Fruit fly (Drosophila melanogaster) whole organism, embryonic: Measurements from ENCODE around the gene Takl1.

Source experiments
- Bgb ChIP-seq: fragments of 200-800 bp; sonication (Bioruptor generic); IDR thresholded peaks from 2 replicates; pipeline ENCODE4 v1.3.6; 2022; ENCODE audit warnings: missing biosample characterization, missing genetic modification characterization; ENCODE audit not compliant: partially characterized antibody
- Blimp-1 ChIP-seq: fragments of 200-800 bp; sonication (Bioruptor generic); optimal IDR thresholded peaks from 3 replicates; lab custom pipeline; 2018; ENCODE audit warnings: missing biosample characterization, missing genetic modification characterization, mild to moderate bottlenecking, moderate library complexity, missing genetic modification reagents
- C15 ChIP-seq: fragments of 200-800 bp; sonication (Bioruptor generic); IDR thresholded peaks from 3 replicates; pipeline ENCODE4 v1.3.6; 2022; ENCODE audit warnings: missing biosample characterization, missing genetic modification characterization
- CG12155 ChIP-seq: fragments of 200-800 bp; sonication (Bioruptor generic); optimal IDR thresholded peaks from 3 replicates; lab custom pipeline; 2016; ENCODE audit warnings: missing biosample characterization, missing genetic modification characterization
- CG12299 ChIP-seq: fragments of 200-800 bp; sonication (Bioruptor generic); optimal IDR thresholded peaks from 2 replicates; lab custom pipeline; 2018; ENCODE audit warnings: missing biosample characterization, mild to moderate bottlenecking, missing genetic modification characterization
- CG14050 ChIP-seq: fragments of 200-800 bp; sonication (Bioruptor generic); IDR thresholded peaks from 3 replicates; pipeline ENCODE4 v1.3.6; 2022; ENCODE audit warnings: missing biosample characterization, missing genetic modification characterization
- CG14710 ChIP-seq: fragments of 200-800 bp; sonication (Bioruptor generic); optimal IDR thresholded peaks from 3 replicates; lab custom pipeline; 2019; ENCODE audit warnings: missing biosample characterization, mild to moderate bottlenecking, missing genetic modification characterization, moderate library complexity
- CG17359 ChIP-seq: fragments of 200-800 bp; sonication (Bioruptor generic); optimal IDR thresholded peaks from 3 replicates; lab custom pipeline; 2018; ENCODE audit warnings: missing biosample characterization, mild to moderate bottlenecking, missing genetic modification characterization, moderate library complexity
- CG2116 ChIP-seq: fragments of 200-800 bp; sonication (Bioruptor generic); optimal IDR thresholded peaks from 3 replicates; lab custom pipeline; 2018; ENCODE audit warnings: missing biosample characterization, mild to moderate bottlenecking, missing genetic modification characterization
- CG2129 ChIP-seq: fragments of 200-800 bp; sonication (Bioruptor generic); IDR thresholded peaks from 2 replicates; pipeline ENCODE4 v1.3.6; 2022; ENCODE audit warnings: missing biosample characterization, missing genetic modification characterization; ENCODE audit not compliant: partially characterized antibody
- CG34224 ChIP-seq: fragments of 200-800 bp; sonication (Bioruptor generic); IDR thresholded peaks from 3 replicates; pipeline ENCODE4 v1.3.6; 2022; ENCODE audit warnings: missing biosample characterization, missing genetic modification characterization; ENCODE audit not compliant: partially characterized antibody
- CG4707 ChIP-seq: fragments of 200-800 bp; sonication (Bioruptor generic); optimal IDR thresholded peaks from 2 replicates; lab custom pipeline; 2018; ENCODE audit warnings: missing biosample characterization, mild to moderate bottlenecking, missing genetic modification characterization, moderate library complexity
- CG6272 ChIP-seq: fragments of 200-800 bp; sonication (Bioruptor generic); IDR thresholded peaks from 2 replicates; pipeline ENCODE4 v1.3.6; 2022; ENCODE audit warnings: missing biosample characterization, missing genetic modification characterization
- CG6791 ChIP-seq: fragments of 200-800 bp; sonication (Bioruptor generic); IDR thresholded peaks from 3 replicates; pipeline ENCODE4 v1.3.6; 2022; ENCODE audit warnings: missing biosample characterization, missing genetic modification characterization; ENCODE audit not compliant: partially characterized antibody
- CG7372 ChIP-seq: fragments of 200-800 bp; sonication (Bioruptor generic); IDR thresholded peaks from 2 replicates; pipeline ENCODE4 v1.3.6; 2022; ENCODE audit warnings: missing biosample characterization, missing genetic modification characterization
- CG7963 ChIP-seq: fragments of 200-800 bp; sonication (Bioruptor generic); IDR thresholded peaks from 3 replicates; pipeline ENCODE4 v1.3.6; 2022; ENCODE audit warnings: missing biosample characterization, missing genetic modification characterization; ENCODE audit not compliant: partially characterized antibody
- CG8281 ChIP-seq: fragments of 200-800 bp; sonication (Bioruptor generic); optimal IDR thresholded peaks from 2 replicates; lab custom pipeline; 2018; ENCODE audit warnings: missing biosample characterization, mild to moderate bottlenecking, missing genetic modification characterization, moderate library complexity
- CG9797 ChIP-seq: fragments of 200-800 bp; sonication (Bioruptor generic); optimal IDR thresholded peaks from 3 replicates; lab custom pipeline; 2018; ENCODE audit warnings: missing biosample characterization, mild to moderate bottlenecking, missing genetic modification characterization
- Dll ChIP-seq: fragments of 200-800 bp; sonication (Bioruptor generic); IDR thresholded peaks from 4 replicates; pipeline ENCODE4 v1.3.6; 2022; ENCODE audit warnings: missing biosample characterization, missing genetic modification characterization; ENCODE audit not compliant: partially characterized antibody
- E2f1 ChIP-seq: fragments of 200-800 bp; sonication (Bioruptor generic); IDR thresholded peaks from 2 replicates; pipeline ENCODE4 v1.3.6; 2022; ENCODE audit warnings: missing biosample characterization, missing genetic modification characterization
- Ets65A ChIP-seq: fragments of 200-800 bp; sonication (Bioruptor generic); peaks from one replicate; lab custom pipeline; 2016; ENCODE audit warnings: missing biosample characterization, missing genetic modification characterization
- HmgD ChIP-seq: fragments of 200-800 bp; sonication (Bioruptor generic); optimal IDR thresholded peaks from 3 replicates; lab custom pipeline; 2016; ENCODE audit warnings: missing biosample characterization, missing genetic modification characterization
- Oaz ChIP-seq: fragments of 200-800 bp; sonication (Bioruptor generic); IDR thresholded peaks from 2 replicates; pipeline ENCODE4 v1.3.6; 2022; ENCODE audit warnings: missing biosample characterization, missing genetic modification characterization
- Rx ChIP-seq: fragments of 200-800 bp; sonication (Bioruptor generic); IDR thresholded peaks from 2 replicates; pipeline ENCODE4 v1.3.6; 2022; ENCODE audit warnings: missing biosample characterization, missing genetic modification characterization
- Sin3A ChIP-seq: fragments of >200 bp; optimal IDR thresholded peaks from 2 replicates; lab custom pipeline; 2018
- Sry-β ChIP-seq: fragments of 200-800 bp; sonication (Bioruptor generic); optimal IDR thresholded peaks from 2 replicates; lab custom pipeline; 2018; ENCODE audit warnings: missing biosample characterization, mild to moderate bottlenecking, missing genetic modification characterization, moderate library complexity
- Ssrp ChIP-seq: fragments of 200-800 bp; sonication (Bioruptor generic); optimal IDR thresholded peaks from 2 replicates; lab custom pipeline; 2018; ENCODE audit warnings: missing biosample characterization, mild to moderate bottlenecking, missing genetic modification characterization, moderate library complexity
- YL-1 ChIP-seq: fragments of 200-800 bp; sonication (Bioruptor generic); optimal IDR thresholded peaks from 3 replicates; lab custom pipeline; 2017; ENCODE audit warnings: missing biosample characterization, mild to moderate bottlenecking, missing genetic modification characterization
- ato ChIP-seq: fragments of 200-800 bp; sonication (Bioruptor generic); IDR thresholded peaks from 2 replicates; pipeline ENCODE4 v1.3.6; 2022; ENCODE audit warnings: missing biosample characterization, missing genetic modification characterization; ENCODE audit not compliant: partially characterized antibody
- bbx ChIP-seq: fragments of 200-800 bp; sonication (Bioruptor generic); IDR thresholded peaks from 2 replicates; pipeline ENCODE4 v1.3.6; 2022; ENCODE audit warnings: missing biosample characterization, missing genetic modification characterization; ENCODE audit not compliant: partially characterized antibody
- bigmax ChIP-seq: fragments of 200-800 bp; sonication (Bioruptor generic); optimal IDR thresholded peaks from 2 replicates; lab custom pipeline; 2018; ENCODE audit warnings: missing biosample characterization, mild to moderate bottlenecking, missing genetic modification characterization
- crp ChIP-seq, 2 experiments: fragments of 200-800 bp; sonication (Bioruptor generic); optimal IDR thresholded peaks; 2 replicates in 1 of 2; 3 replicates in 1 of 2; lab custom pipeline; 2017; ENCODE audit warnings: missing biosample characterization in 2 of 2, missing genetic modification characterization in 2 of 2, mild to moderate bottlenecking in 1 of 2, moderate library complexity in 1 of 2
- eyg ChIP-seq: fragments of 200-800 bp; sonication (Bioruptor generic); optimal IDR thresholded peaks from 3 replicates; lab custom pipeline; 2016; ENCODE audit warnings: missing biosample characterization, missing genetic modification characterization
- gfzf ChIP-seq: fragments of 200-800 bp; sonication (Bioruptor generic); optimal IDR thresholded peaks from 2 replicates; lab custom pipeline; 2016; ENCODE audit warnings: missing biosample characterization, mild to moderate bottlenecking, missing genetic modification characterization, moderate library complexity
- gro ChIP-seq: fragments of 200-800 bp; sonication (Bioruptor generic); optimal IDR thresholded peaks from 2 replicates; lab custom pipeline; 2016; ENCODE audit warnings: missing biosample characterization, missing genetic modification characterization
- hb ChIP-seq: fragments of 200-800 bp; sonication (Bioruptor generic); IDR thresholded peaks from 3 replicates; pipeline ENCODE4 v1.3.6; 2022; ENCODE audit warnings: missing biosample characterization, missing genetic modification characterization; ENCODE audit not compliant: partially characterized antibody
- jing ChIP-seq: fragments of 200-800 bp; sonication (Bioruptor generic); optimal IDR thresholded peaks from 2 replicates; lab custom pipeline; 2018; ENCODE audit warnings: missing biosample characterization, mild to moderate bottlenecking, missing genetic modification characterization
- ken ChIP-seq: fragments of 200-800 bp; sonication (Bioruptor generic); IDR thresholded peaks from 3 replicates; pipeline ENCODE4 v1.3.6; 2022; ENCODE audit warnings: missing biosample characterization, missing genetic modification characterization
- p53 ChIP-seq: fragments of 200-800 bp; sonication (Bioruptor generic); optimal IDR thresholded peaks from 2 replicates; lab custom pipeline; 2016; ENCODE audit warnings: missing biosample characterization, missing genetic modification characterization
- psq ChIP-seq: fragments of 200-800 bp; sonication (Bioruptor generic); optimal IDR thresholded peaks from 2 replicates; lab custom pipeline; 2017; ENCODE audit warnings: missing biosample characterization, missing genetic modification characterization
- pum ChIP-seq: fragments of 200-800 bp; sonication (Bioruptor generic); optimal IDR thresholded peaks from 2 replicates; lab custom pipeline; 2016; ENCODE audit warnings: missing biosample characterization, missing genetic modification characterization
- ranshi ChIP-seq: fragments of 200-800 bp; sonication (Bioruptor generic); IDR thresholded peaks from 2 replicates; pipeline ENCODE4 v1.3.6; 2022; ENCODE audit warnings: missing biosample characterization, missing genetic modification characterization
- sens ChIP-seq: fragments of 200-800 bp; sonication (Bioruptor generic); peaks from one replicate; lab custom pipeline; 2016; ENCODE audit warnings: missing biosample characterization, missing genetic modification characterization
- sna ChIP-seq: fragments of 200-800 bp; sonication (Bioruptor generic); IDR thresholded peaks from 2 replicates; pipeline ENCODE4 v1.3.6; 2022; ENCODE audit warnings: missing biosample characterization, missing genetic modification characterization; ENCODE audit not compliant: partially characterized antibody
- ssp ChIP-seq: fragments of 200-800 bp; sonication (Bioruptor generic); IDR thresholded peaks from 2 replicates; pipeline ENCODE4 v1.3.6; 2022; ENCODE audit warnings: missing biosample characterization, missing genetic modification characterization
- stwl ChIP-seq: fragments of 200-800 bp; sonication (Bioruptor generic); optimal IDR thresholded peaks from 3 replicates; lab custom pipeline; 2018; ENCODE audit warnings: missing biosample characterization, mild to moderate bottlenecking, missing genetic modification characterization, moderate library complexity
- usp ChIP-seq: fragments of >200 bp; optimal IDR thresholded peaks from 2 replicates; lab custom pipeline; 2017; ENCODE audit warnings: missing biosample characterization, missing genetic modification characterization
- vnd ChIP-seq: fragments of 200-800 bp; sonication (Bioruptor generic); IDR thresholded peaks from 3 replicates; pipeline ENCODE4 v1.3.6; 2022; ENCODE audit warnings: missing biosample characterization, missing genetic modification characterization; ENCODE audit not compliant: partially characterized antibody
- zen ChIP-seq: fragments of 200-800 bp; sonication (Bioruptor generic); optimal IDR thresholded peaks from 3 replicates; lab custom pipeline; 2018; ENCODE audit warnings: missing biosample characterization, mild to moderate bottlenecking, missing genetic modification characterization, moderate library complexity
- zen2 ChIP-seq: fragments of 200-800 bp; sonication (Bioruptor generic); IDR thresholded peaks from 3 replicates; pipeline ENCODE4 v1.3.6; 2022; ENCODE audit warnings: missing biosample characterization, missing genetic modification characterization; ENCODE audit not compliant: partially characterized antibody

The Takl1 gene

DNA sequence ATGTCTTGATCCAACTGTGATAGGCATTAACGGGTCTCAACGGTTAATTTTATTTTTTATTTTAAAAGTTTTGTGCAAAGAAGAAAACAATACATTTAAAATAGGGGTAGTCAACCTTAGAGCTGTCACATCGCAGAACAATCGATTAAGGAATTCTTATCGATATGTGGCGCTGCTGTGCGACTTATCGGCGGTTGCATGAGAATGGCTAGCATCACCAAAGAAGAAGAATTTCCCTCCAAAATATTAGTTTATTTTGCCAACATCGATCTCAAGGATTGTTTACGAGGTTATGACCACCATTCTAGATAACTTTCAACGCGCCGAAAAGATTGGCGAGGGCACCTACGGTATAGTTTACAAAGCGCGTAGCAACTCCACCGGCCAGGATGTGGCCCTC is 37.0 kb downstream of the Takl1 start, which contains the start of gene Cdk2 (continued):
- peak; percentile 19 for TF ChIP-seq Sry-β (GFP tag; lab: Kevin White, UChicago)
- TF ChIP-seq CG4707 (GFP tag; lab: Kevin White, UChicago): no peak
- peak; percentile 87 for TF ChIP-seq stwl (tag; lab: Kevin White, UChicago)
- peak; percentile 41 for TF ChIP-seq CG14710 (tag; lab: Kevin White, UChicago)
- peak; percentile 90 for TF ChIP-seq Dll
- peak; percentile 80 for TF ChIP-seq sens (GFP tag; lab: Kevin White, UChicago)
- no peak for TF ChIP-seq psq (GFP tag; lab: Kevin White, UChicago)
- peak; percentile 87 for TF ChIP-seq sna (GFP tag; lab: Robert Waterston, UW)
- TF ChIP-seq Oaz: no peak
- TF ChIP-seq Blimp-1 (GFP tag; lab: Kevin White, UChicago): no peak
- peak; percentile 36; the same call in 1 of the 2 replicates for TF ChIP-seq CG6272 (GFP tag; lab: Robert Waterston, UW)
- TF ChIP-seq Ssrp (tag; lab: Kevin White, UChicago): no peak
- no peak for TF ChIP-seq usp (GFP tag; lab: Kevin White, UChicago)
- peak; percentile 72 for TF ChIP-seq Ets65A (GFP tag; lab: Kevin White, UChicago)
- TF ChIP-seq ken (GFP tag; lab: Robert Waterston, UW): no peak
- TF ChIP-seq CG7372 (GFP tag; lab: Robert Waterston, UW): no peak
- TF ChIP-seq ato (GFP tag; lab: Robert Waterston, UW): peak; percentile 79
- TF ChIP-seq E2f1 (GFP tag; lab: Robert Waterston, UW): peak; percentile 92
- peak; percentile 92 for TF ChIP-seq bbx (GFP tag; lab: Robert Waterston, UW)
- no peak for TF ChIP-seq CG8281 (tag; lab: Kevin White, UChicago)
- no peak for TF ChIP-seq CG12299 (tag; lab: Kevin White, UChicago)
- TF ChIP-seq gfzf (GFP tag; lab: Kevin White, UChicago): peak; percentile 1
- peak; percentile 31 for TF ChIP-seq zen (tag; lab: Kevin White, UChicago)
- TF ChIP-seq zen2 (GFP tag; lab: Robert Waterston, UW): peak; percentile 84
- no peak for TF ChIP-seq C15 (GFP tag; lab: Robert Waterston, UW)
- TF ChIP-seq bigmax (GFP tag; lab: Kevin White, UChicago): peak; percentile 67
- TF ChIP-seq vnd (GFP tag; lab: Robert Waterston, UW): peak; percentile 88
- no peak for TF ChIP-seq Rx
- peak; percentile 83 for TF ChIP-seq YL-1 (GFP tag; lab: Kevin White, UChicago)
- TF ChIP-seq CG7963 (GFP tag; lab: Robert Waterston, UW): peak; percentile 93
- peak; percentile 2 for TF ChIP-seq CG12155 (GFP tag; lab: Kevin White, UChicago)
- peak; percentile 3 for TF ChIP-seq gro (GFP tag; lab: Kevin White, UChicago)
- TF ChIP-seq CG14050 (GFP tag; lab: Robert Waterston, UW): no peak
- peak; percentile 93 for TF ChIP-seq CG6791
- TF ChIP-seq HmgD (GFP tag; lab: Kevin White, UChicago): peak; percentile 13
- TF ChIP-seq jing (GFP tag; lab: Kevin White, UChicago): no peak
- TF ChIP-seq CG17359 (tag; lab: Kevin White, UChicago): no peak
- no peak for TF ChIP-seq CG9797 (GFP tag; lab: Kevin White, UChicago)
- TF ChIP-seq hb (GFP tag; lab: Robert Waterston, UW): peak; percentile 89
- TF ChIP-seq CG34224 (GFP tag; lab: Robert Waterston, UW): peak; percentile 90
- TF ChIP-seq ssp (GFP tag; lab: Robert Waterston, UW): peak; percentile 51
- TF ChIP-seq ranshi (GFP tag; lab: Robert Waterston, UW): peak; percentile 37; the same call in 1 of the 2 replicates
- TF ChIP-seq CG2129 (GFP tag; lab: Robert Waterston, UW): peak; percentile 74
- no peak for TF ChIP-seq p53
- TF ChIP-seq CG2116 (GFP tag; lab: Kevin White, UChicago): peak; percentile 82
- no peak for TF ChIP-seq eyg
- TF ChIP-seq Bgb (GFP tag; lab: Robert Waterston, UW): peak; percentile 93
- TF ChIP-seq pum (GFP tag; lab: Kevin White, UChicago): peak; percentile 1
- peak; percentile 44 for TF ChIP-seq Sin3A (lab: Kevin White, UChicago)
- no peak for TF ChIP-seq crp (GFP tag; optimal IDR thresholded peaks at IDR 0.05; lab: Kevin White, UChicago)
